Fruit fly (Drosophila melanogaster): Measurements from ENCODE around the gene NimC4.

Gene NimC4

dm6 chr2L:14047170-14047632 lies at the start of gene NimC4 (continued):
- TF ChIP-seq CG13775 (GFP tag; optimal IDR thresholded peaks at IDR 0.05) (peak; percentile 91), CG5245 (GFP tag; optimal IDR thresholded peaks at IDR 0.05) (peak; percentile 77), CG4360 (GFP tag; IDR thresholded peaks at IDR 0.05) (peak; percentile 87), hth (optimal IDR thresholded peaks at IDR 0.05) (no peak), CG9609 (GFP tag; optimal IDR thresholded peaks at IDR 0.05) (peak; percentile 69), Hmx (GFP tag; optimal IDR thresholded peaks at IDR 0.05) (no peak), CG6683 (GFP tag; optimal IDR thresholded peaks at IDR 0.05) (no peak), ems (GFP tag; optimal IDR thresholded peaks at IDR 0.05) (peak; percentile 55), jumu (GFP tag; optimal IDR thresholded peaks at IDR 0.05) (peak; percentile 84), CG34422 (GFP tag; IDR thresholded peaks at IDR 0.05) (peak; percentile 81; the same call in 2 of the 3 replicates), CG10565 (GFP tag; optimal IDR thresholded peaks at IDR 0.05) (peak; percentile 45), CG5953 (GFP tag; IDR thresholded peaks at IDR 0.05) (no peak), CG2712 (tag; optimal IDR thresholded peaks at IDR 0.05) (peak; percentile 95), exex (tag; optimal IDR thresholded peaks at IDR 0.05) (no peak), dan (GFP tag; IDR thresholded peaks at IDR 0.05) (peak; percentile 97), CG4617 (GFP tag; optimal IDR thresholded peaks at IDR 0.05; ENCODE audit: borderline replicate concordance) (peak; percentile 35), repo (GFP tag; optimal IDR thresholded peaks at IDR 0.05) (peak; percentile 59), CG2129 (GFP tag; IDR thresholded peaks at IDR 0.05; ENCODE audit: partially characterized antibody) (no peak), CG6854 (GFP tag; optimal IDR thresholded peaks at IDR 0.05) (no peak), Max (GFP tag; optimal IDR thresholded peaks at IDR 0.05) (peak; percentile 67), lov (optimal IDR thresholded peaks at IDR 0.05) (no peak), lov (GFP tag; IDR thresholded peaks at IDR 0.05) (peak; percentile 94), Xrp1 (GFP tag; IDR thresholded peaks at IDR 0.05) (peak; percentile 96), CG12942 (GFP tag; optimal IDR thresholded peaks at IDR 0.05) (peak; percentile 37), Hr3 (GFP tag; optimal IDR thresholded peaks at IDR 0.05) (peak; percentile 69), CG8388 (GFP tag; optimal IDR thresholded peaks at IDR 0.05) (peak; percentile 74), CG17361 (GFP tag; IDR thresholded peaks at IDR 0.05) (peak; percentile 83), Mad (GFP tag; optimal IDR thresholded peaks at IDR 0.05) (peak; percentile 67), Chrac-16 (GFP tag; optimal IDR thresholded peaks at IDR 0.05) (peak; percentile 89), CG17328 (GFP tag; IDR thresholded peaks at IDR 0.05) (peak; percentile 87), HmgZ (tag; optimal IDR thresholded peaks at IDR 0.05) (no peak), HLH54F (GFP tag; optimal IDR thresholded peaks at IDR 0.05) (peak; percentile 45), CG3726 (GFP tag; IDR thresholded peaks at IDR 0.05) (peak; percentile 79; the same call in 2 of the 3 replicates), shn (GFP tag; optimal IDR thresholded peaks at IDR 0.05) (peak; percentile 63), CG14965 (GFP tag; optimal IDR thresholded peaks at IDR 0.05; ENCODE audit: borderline replicate concordance) (peak; percentile 48), Vsx1 (GFP tag; optimal IDR thresholded peaks at IDR 0.05) (peak; percentile 26), CG15514 (GFP tag; optimal IDR thresholded peaks at IDR 0.05) (no peak), sob (GFP tag; IDR thresholded peaks at IDR 0.05) (peak; percentile 65), Mes4 (GFP tag; optimal IDR thresholded peaks at IDR 0.05) (peak; percentile 63), Scr (GFP tag; IDR thresholded peaks at IDR 0.05; ENCODE audit: partially characterized antibody) (no peak), CG7271 (tag; optimal IDR thresholded peaks at IDR 0.05) (peak; percentile 97), Side (GFP tag; optimal IDR thresholded peaks at IDR 0.05) (peak; percentile 75), CG1602 (GFP tag; optimal IDR thresholded peaks at IDR 0.05) (peak; percentile 85), CG10267 (tag; optimal IDR thresholded peaks at IDR 0.05) (peak; percentile 85), vnd (GFP tag; IDR thresholded peaks at IDR 0.05; ENCODE audit: partially characterized antibody) (no peak), CG14014 (GFP tag; IDR thresholded peaks at IDR 0.05) (no peak), CG17802 (tag; optimal IDR thresholded peaks at IDR 0.05) (peak; percentile 28), Fer2 (tag; optimal IDR thresholded peaks at IDR 0.05) (no peak), YL-1 (GFP tag; optimal IDR thresholded peaks at IDR 0.05) (no peak), HLH4C (GFP tag; IDR thresholded peaks at IDR 0.05; ENCODE audit: partially characterized antibody) (no peak), Kr (GFP tag; optimal IDR thresholded peaks at IDR 0.05) (peak; percentile 90)
